Worm (Caenorhabditis elegans) whole organism, L2 larva: ENCODE measurements around the gene saeg-1.

Source experiments
- C34F6.9 ChIP-seq: fragments of 150-350 bp; optimal IDR thresholded peaks from 2 replicates; lab custom pipeline; 2014; ENCODE audit warnings: missing biosample characterization, missing genetic modification characterization
- F13H6.1 ChIP-seq: sonication (generic microtip); optimal IDR thresholded peaks from 2 replicates; lab custom pipeline; 2016; ENCODE audit warnings: missing genetic modification characterization, missing compliant biosample characterization
- R02D3.7 ChIP-seq: fragments of 150-350 bp; optimal IDR thresholded peaks from 2 replicates; lab custom pipeline; 2014; ENCODE audit warnings: missing biosample characterization, missing genetic modification characterization
- Y55F3AM.14 ChIP-seq: fragments of 200-800 bp; sonication (Bioruptor generic); optimal IDR thresholded peaks from 2 replicates; lab custom pipeline; 2018; ENCODE audit warnings: mild to moderate bottlenecking, missing genetic modification characterization, missing compliant biosample characterization
- ZK546.5 ChIP-seq: sonication (generic microtip); optimal IDR thresholded peaks from 2 replicates; lab custom pipeline; 2017; ENCODE audit warnings: missing biosample characterization, missing genetic modification characterization
- alr-1 ChIP-seq: fragments of 150-350 bp; optimal IDR thresholded peaks from 2 replicates; lab custom pipeline; 2014; ENCODE audit warnings: missing biosample characterization, missing genetic modification characterization
- aly-2 ChIP-seq: fragments of 150-350 bp; optimal IDR thresholded peaks from 2 replicates; lab custom pipeline; 2014; ENCODE audit warnings: missing biosample characterization, missing genetic modification characterization
- ama-1 ChIP-seq: fragments of 150-350 bp; optimal IDR thresholded peaks from 2 replicates; lab custom pipeline; 2018; ENCODE audit warnings: inconsistent platforms
- ceh-16 ChIP-seq: fragments of 150-350 bp; optimal IDR thresholded peaks from 2 replicates; lab custom pipeline; 2014; ENCODE audit warnings: missing biosample characterization, missing genetic modification characterization
- ceh-82 ChIP-seq: fragments of 150-350 bp; optimal IDR thresholded peaks from 2 replicates; lab custom pipeline; 2014; ENCODE audit warnings: missing biosample characterization, missing genetic modification characterization
- crh-2 ChIP-seq: sonication (generic microtip); optimal IDR thresholded peaks from 2 replicates; lab custom pipeline; 2017; ENCODE audit warnings: missing biosample characterization, missing genetic modification characterization
- dmd-4 ChIP-seq: sonication (generic microtip); optimal IDR thresholded peaks from 2 replicates; lab custom pipeline; 2017; ENCODE audit warnings: missing biosample characterization, missing genetic modification characterization
- egl-27 ChIP-seq: sonication (generic microtip); optimal IDR thresholded peaks from 3 replicates; lab custom pipeline; 2017; ENCODE audit warnings: missing biosample characterization, missing genetic modification reagents, missing genetic modification characterization
- elt-1 ChIP-seq: fragments of 150-350 bp; optimal IDR thresholded peaks from 2 replicates; lab custom pipeline; 2014; ENCODE audit warnings: missing biosample characterization, missing genetic modification characterization
- elt-3 ChIP-seq: sonication (generic microtip); optimal IDR thresholded peaks from 2 replicates; lab custom pipeline; 2017; ENCODE audit warnings: missing biosample characterization, missing genetic modification characterization
- fos-1 ChIP-seq: fragments of 150-350 bp; optimal IDR thresholded peaks from 2 replicates; lab custom pipeline; 2014; ENCODE audit warnings: missing biosample characterization, missing genetic modification characterization
- gmeb-1 ChIP-seq: fragments of 150-350 bp; optimal IDR thresholded peaks from 2 replicates; lab custom pipeline; 2014; ENCODE audit warnings: missing biosample characterization, missing genetic modification characterization
- lin-11 ChIP-seq: fragments of 150-350 bp; sonication (generic microtip); optimal IDR thresholded peaks from 2 replicates; lab custom pipeline; 2014; ENCODE audit warnings: missing biosample characterization, missing genetic modification characterization, inconsistent platforms, mixed read lengths
- lin-13 ChIP-seq: fragments of 150-350 bp; optimal IDR thresholded peaks from 2 replicates; lab custom pipeline; 2014; ENCODE audit warnings: missing biosample characterization, missing genetic modification reagents, missing genetic modification characterization
- lin-39 ChIP-seq: fragments of 150-350 bp; optimal IDR thresholded peaks from 2 replicates; lab custom pipeline; 2014; ENCODE audit warnings: missing biosample characterization, missing genetic modification reagents, missing genetic modification characterization
- lsy-2 ChIP-seq, 2 experiments: fragments of 150-350 bp in 1 of 2; sonication (generic microtip) in 1 of 2; optimal IDR thresholded peaks; 2 replicates each; lab custom pipeline; 2014 to 2017; ENCODE audit warnings: missing biosample characterization in 2 of 2, missing genetic modification characterization in 2 of 2
- mab-5 ChIP-seq: fragments of 150-350 bp; optimal IDR thresholded peaks from 2 replicates; lab custom pipeline; 2014; ENCODE audit warnings: missing biosample characterization, missing genetic modification characterization
- mbf-1 ChIP-seq: sonication (generic microtip); optimal IDR thresholded peaks from 2 replicates; lab custom pipeline; 2017; ENCODE audit warnings: missing biosample characterization, missing genetic modification characterization
- mdl-1 ChIP-seq, 2 experiments: fragments of 150-350 bp in 1 of 2; sonication (generic microtip) in 1 of 2; optimal IDR thresholded peaks; 2 replicates each; lab custom pipeline; 2017; ENCODE audit warnings: missing biosample characterization in 2 of 2, missing genetic modification characterization in 2 of 2
- nhr-10 ChIP-seq: sonication (generic microtip); optimal IDR thresholded peaks from 2 replicates; lab custom pipeline; 2017; ENCODE audit warnings: missing biosample characterization, missing genetic modification characterization
- nhr-11 ChIP-seq: fragments of 150-350 bp; optimal IDR thresholded peaks from 2 replicates; lab custom pipeline; 2014; ENCODE audit warnings: missing biosample characterization, missing genetic modification characterization
- nhr-12 ChIP-seq: fragments of 150-350 bp; optimal IDR thresholded peaks from 2 replicates; lab custom pipeline; 2014; ENCODE audit warnings: missing biosample characterization, missing genetic modification characterization
- nhr-129 ChIP-seq: fragments of 150-350 bp; optimal IDR thresholded peaks from 2 replicates; lab custom pipeline; 2014; ENCODE audit warnings: missing biosample characterization, missing genetic modification characterization
- nhr-21 ChIP-seq: fragments of 150-350 bp; optimal IDR thresholded peaks from 2 replicates; lab custom pipeline; 2014; ENCODE audit warnings: missing biosample characterization, missing genetic modification characterization
- nhr-23 ChIP-seq: fragments of 150-350 bp; optimal IDR thresholded peaks from 2 replicates; lab custom pipeline; 2014; ENCODE audit warnings: missing biosample characterization, missing genetic modification reagents, missing genetic modification characterization
- nhr-237 ChIP-seq: fragments of 150-350 bp; optimal IDR thresholded peaks from 2 replicates; lab custom pipeline; 2014; ENCODE audit warnings: missing biosample characterization, missing genetic modification characterization
- nhr-25 ChIP-seq: fragments of 150-350 bp; sonication (generic microtip); optimal IDR thresholded peaks from 3 replicates; lab custom pipeline; 2014; ENCODE audit warnings: missing biosample characterization, missing genetic modification characterization
- nhr-6 ChIP-seq: fragments of 150-350 bp; optimal IDR thresholded peaks from 2 replicates; lab custom pipeline; 2014; ENCODE audit warnings: missing biosample characterization, missing genetic modification characterization
- nhr-77 ChIP-seq: fragments of 150-350 bp; optimal IDR thresholded peaks from 2 replicates; lab custom pipeline; 2014; ENCODE audit warnings: missing biosample characterization, missing genetic modification characterization
- peb-1 ChIP-seq: fragments of 150-350 bp; optimal IDR thresholded peaks from 2 replicates; lab custom pipeline; 2014; ENCODE audit warnings: missing biosample characterization, missing genetic modification characterization
- sem-4 ChIP-seq: fragments of 150-350 bp; optimal IDR thresholded peaks from 2 replicates; lab custom pipeline; 2014; ENCODE audit warnings: missing biosample characterization, missing genetic modification reagents, missing genetic modification characterization
- skn-1 ChIP-seq: sonication (generic microtip); optimal IDR thresholded peaks from 2 replicates; lab custom pipeline; 2017; ENCODE audit warnings: missing biosample characterization, missing genetic modification characterization
- sma-3 ChIP-seq: sonication (generic microtip); optimal IDR thresholded peaks from 2 replicates; lab custom pipeline; 2016; ENCODE audit warnings: missing genetic modification reagents, missing genetic modification characterization, missing compliant biosample characterization
- sma-9 ChIP-seq, 2 experiments: fragments of 150-350 bp in 1 of 2; sonication (generic microtip) in 1 of 2; optimal IDR thresholded peaks; 2 replicates each; lab custom pipeline; 2014 to 2016; ENCODE audit warnings: missing genetic modification characterization in 2 of 2, mild to moderate bottlenecking in 1 of 2, missing biosample characterization in 1 of 2, missing compliant biosample characterization in 1 of 2, missing genetic modification reagents in 1 of 2, moderate library complexity in 1 of 2
- snpc-4 ChIP-seq: fragments of 150-350 bp; optimal IDR thresholded peaks from 2 replicates; lab custom pipeline; 2014; ENCODE audit warnings: missing biosample characterization, missing genetic modification characterization
- unc-39 ChIP-seq: fragments of 150-350 bp; optimal IDR thresholded peaks from 2 replicates; lab custom pipeline; 2014; ENCODE audit warnings: missing biosample characterization, missing genetic modification characterization
- unc-55 ChIP-seq: fragments of 150-350 bp; sonication (generic microtip); optimal IDR thresholded peaks from 3 replicates; lab custom pipeline; 2014; ENCODE audit warnings: missing biosample characterization, missing genetic modification reagents, missing genetic modification characterization
- unc-62 ChIP-seq: fragments of 150-350 bp; optimal IDR thresholded peaks from 2 replicates; lab custom pipeline; 2014; ENCODE audit warnings: missing biosample characterization, missing genetic modification reagents, missing genetic modification characterization
- zag-1 ChIP-seq: fragments of 150-350 bp; optimal IDR thresholded peaks from 2 replicates; lab custom pipeline; 2014; ENCODE audit warnings: missing biosample characterization, missing genetic modification characterization
- ztf-1 ChIP-seq: fragments of 200-800 bp; sonication (Bioruptor generic); conservative IDR thresholded peaks from 2 replicates; pipeline ENCODE4 v1.3.6; 2022; ENCODE audit warnings: missing genetic modification characterization, missing compliant biosample characterization
- ztf-11 ChIP-seq: sonication (generic microtip); optimal IDR thresholded peaks from 2 replicates; lab custom pipeline; 2017; ENCODE audit warnings: missing biosample characterization, missing genetic modification characterization

Gene saeg-1

ce11 chrV:10813425-10814156 is 51.9 kb downstream of the saeg-1 start, which contains the start of the genes C29A12.1 and lig-1:
TSS of gene C29A12.1 (minus strand) at chrV:10813487.
TSS of gene lig-1 (plus strand) at chrV:10814106.
- peak; percentile 22 for TF ChIP-seq C34F6.9
- TF ChIP-seq Y55F3AM.14 (GFP tag; lab: Kevin White, UChicago): no peak
- peak; percentile 45 for TF ChIP-seq unc-55 (GFP tag; lab: Kevin White, UChicago)
- TF ChIP-seq nhr-21: no peak
- TF ChIP-seq nhr-129 (tag; lab: Kevin White, UChicago): peak; percentile 39
- TF ChIP-seq gmeb-1 (tag; lab: Kevin White, UChicago): peak; percentile 41
- peak in 1 of 2 experiments; percentile 36 for TF ChIP-seq lsy-2 (tag; optimal IDR thresholded peaks at IDR 0.05; lab: Kevin White, UChicago)

DNA sequence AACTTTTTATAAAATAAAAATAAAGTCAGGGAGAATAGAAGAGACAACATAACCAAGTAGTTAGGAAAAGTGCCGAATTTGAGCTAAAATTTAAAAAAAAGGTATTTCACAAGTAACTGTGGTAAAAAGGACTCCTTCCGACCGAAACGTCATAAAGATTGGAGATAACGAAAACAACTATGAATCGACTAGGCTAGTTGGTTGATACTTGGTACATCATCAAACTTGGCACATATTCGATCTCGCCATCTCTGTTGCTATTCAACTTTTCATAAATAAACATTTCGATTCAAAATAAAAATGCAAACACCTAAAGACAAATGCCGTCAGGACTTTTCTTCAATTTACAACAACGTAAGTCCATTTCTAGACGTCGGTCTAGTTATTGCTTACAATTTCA is 53.7 kb downstream of the saeg-1 start, which contains the start of gene C29A12.22:
C29A12.22 (plus strand) TSS at position 301 of the 400 bp plus-strand sequence.
- no peak for TF ChIP-seq nhr-6 (tag; lab: Kevin White, UChicago)
- no peak for TF ChIP-seq elt-1 (tag; lab: Kevin White, UChicago)
- TF ChIP-seq ama-1: no peak
- TF ChIP-seq nhr-12: no peak
- TF ChIP-seq mbf-1: no peak
- no peak for TF ChIP-seq crh-2 (tag; lab: Kevin White, UChicago)

DNA sequence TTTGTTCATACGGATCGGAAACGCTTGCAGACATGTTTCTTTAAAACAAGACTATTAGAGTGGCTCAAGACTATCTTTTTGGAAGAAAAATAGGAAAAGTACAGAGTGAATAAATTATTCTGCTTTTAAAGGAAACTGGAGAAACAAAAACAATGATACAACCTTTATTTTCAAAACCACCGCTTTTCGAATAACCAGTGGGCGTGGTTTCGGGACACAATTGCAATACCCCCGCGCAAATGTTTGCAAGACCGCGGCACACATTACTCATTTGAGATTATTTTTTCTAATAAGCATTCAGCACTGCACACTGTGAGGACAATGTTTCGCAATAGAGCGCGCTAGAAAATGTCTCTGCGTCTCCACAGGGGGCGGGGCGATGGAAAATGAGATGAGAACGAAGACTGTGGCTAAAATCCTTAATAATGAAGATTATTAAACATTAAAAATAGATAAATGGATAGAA is 57.6 kb downstream of the saeg-1 start, which contains the start of gene plrg-1:
plrg-1 (minus strand) TSS at position 51 of the 466 bp plus-strand sequence.
- TF ChIP-seq gmeb-1 (tag; lab: Kevin White, UChicago): peak; percentile 86
- peak; percentile 50 for TF ChIP-seq ceh-82 (tag; lab: Kevin White, UChicago)
- peak; percentile 96 for TF ChIP-seq sma-9 (GFP tag; optimal IDR thresholded peaks at IDR 0.05; lab: Kevin White, UChicago)
- no peak for TF ChIP-seq sma-9 (tag; optimal IDR thresholded peaks at IDR 0.05; lab: Kevin White, UChicago)
- peak; percentile 93 for TF ChIP-seq F13H6.1 (tag; lab: Kevin White, UChicago)
- TF ChIP-seq Y55F3AM.14 (GFP tag; lab: Kevin White, UChicago): peak; percentile 7
- peak; percentile 19 for TF ChIP-seq R02D3.7 (tag; lab: Kevin White, UChicago)
- no peak for TF ChIP-seq lin-39 (tag; lab: Kevin White, UChicago)
- peak; percentile 95 for TF ChIP-seq unc-55 (GFP tag; lab: Kevin White, UChicago)
- TF ChIP-seq nhr-11: peak; percentile 53
- TF ChIP-seq mab-5 (tag; lab: Kevin White, UChicago): peak; percentile 91
- TF ChIP-seq sma-3 (GFP tag; lab: Kevin White, UChicago): peak; percentile 90
- no peak for TF ChIP-seq mbf-1
- no peak for TF ChIP-seq unc-62 (GFP tag; lab: Kevin White, UChicago)
- no peak for TF ChIP-seq nhr-12
- no peak for TF ChIP-seq elt-1 (tag; lab: Kevin White, UChicago)
- TF ChIP-seq nhr-10 (tag; lab: Kevin White, UChicago): no peak
- no peak for TF ChIP-seq nhr-23
- peak; percentile 23 for TF ChIP-seq nhr-237 (tag; lab: Kevin White, UChicago)
- peak; percentile 70 for TF ChIP-seq nhr-21
- peak; percentile 83 for TF ChIP-seq crh-2 (tag; lab: Kevin White, UChicago)
- TF ChIP-seq alr-1 (tag; lab: Kevin White, UChicago): peak; percentile 1
- peak; percentile 62 for TF ChIP-seq egl-27 (tag; lab: Kevin White, UChicago)
- peak; percentile 54 for TF ChIP-seq fos-1
- TF ChIP-seq ama-1: no peak
- no peak for TF ChIP-seq ztf-1
- TF ChIP-seq C34F6.9: peak; percentile 89
- TF ChIP-seq lsy-2 (tag; optimal IDR thresholded peaks at IDR 0.05; lab: Kevin White, UChicago): peak; percentile 72 to 87
- no peak for TF ChIP-seq aly-2 (tag; lab: Kevin White, UChicago)
- TF ChIP-seq snpc-4 (tag; lab: Kevin White, UChicago): peak; percentile 74
- peak; percentile 9 for TF ChIP-seq ztf-11 (tag; lab: Kevin White, UChicago)
- TF ChIP-seq zag-1 (tag; lab: Kevin White, UChicago): peak; percentile 56
- peak; percentile 82 for TF ChIP-seq lin-13 (GFP tag; lab: Kevin White, UChicago)
- no peak for TF ChIP-seq skn-1 (tag; lab: Kevin White, UChicago)
- no peak for TF ChIP-seq peb-1 (tag; lab: Kevin White, UChicago)
- TF ChIP-seq nhr-129 (tag; lab: Kevin White, UChicago): peak; percentile 86
- no peak for TF ChIP-seq dmd-4 (tag; lab: Kevin White, UChicago)
- TF ChIP-seq nhr-25: peak; percentile 91
- TF ChIP-seq lin-11 (tag; lab: Kevin White, UChicago): peak; percentile 88
- no peak for TF ChIP-seq unc-39 (tag; lab: Kevin White, UChicago)
- peak; percentile 22 for TF ChIP-seq ZK546.5
- peak; percentile 62 for TF ChIP-seq nhr-6 (tag; lab: Kevin White, UChicago)
- TF ChIP-seq elt-3: no peak
- TF ChIP-seq mdl-1 (tag; optimal IDR thresholded peaks at IDR 0.05; lab: Kevin White, UChicago): peak in 1 of 2 experiments; percentile 30
- TF ChIP-seq nhr-77 (tag; lab: Kevin White, UChicago): no peak
- TF ChIP-seq sem-4 (tag; lab: Kevin White, UChicago): peak; percentile 85
- peak; percentile 63 for TF ChIP-seq ceh-16
